Worm (Caenorhabditis elegans): ENCODE data around the gene C08E8.1.

C08E8.1 gene

DNA sequence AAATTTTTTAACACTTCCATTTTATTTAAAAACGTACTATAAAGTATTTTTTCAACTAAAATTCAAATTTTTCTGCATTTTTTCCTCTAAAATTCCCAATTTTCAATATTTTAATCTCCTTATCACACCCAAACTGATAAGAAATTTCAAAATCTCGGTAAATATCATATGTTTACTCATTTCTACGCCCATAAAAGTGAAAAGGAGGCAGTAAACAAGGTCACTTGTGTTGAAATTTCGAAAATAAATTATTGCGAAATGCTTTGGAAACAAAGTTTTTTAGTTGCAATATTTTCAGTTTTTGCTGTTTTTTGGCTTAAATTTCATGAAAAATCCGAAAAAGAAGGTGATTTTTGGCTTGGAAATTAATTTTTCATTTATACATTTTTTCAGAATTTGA, 9.3 kb upstream of the C08E8.1 start, which contains the start of gene C08E8.4:
TSS of gene C08E8.4 (plus strand) at position 268 of the 400 bp plus-strand sequence.
- no peak for TF ChIP-seq unc-3 (GFP tag; conservative IDR thresholded peaks at IDR 0.05)
- no peak for TF ChIP-seq unc-3 (tag; optimal IDR thresholded peaks at IDR 0.05)
- no peak for TF ChIP-seq ceh-14 (tag; optimal IDR thresholded peaks at IDR 0.05)
- no peak for TF ChIP-seq ceh-30 (tag; optimal IDR thresholded peaks at IDR 0.05)
- TF ChIP-seq fkh-6 (tag; optimal IDR thresholded peaks at IDR 0.05): no peak
- TF ChIP-seq lin-11 (tag; optimal IDR thresholded peaks at IDR 0.05): no peak
- TF ChIP-seq K09A11.1 (tag; optimal IDR thresholded peaks at IDR 0.05; ENCODE audit: insufficient read depth): no peak
- no peak for TF ChIP-seq ceh-45 (GFP tag; IDR thresholded peaks at IDR 0.05)

DNA sequence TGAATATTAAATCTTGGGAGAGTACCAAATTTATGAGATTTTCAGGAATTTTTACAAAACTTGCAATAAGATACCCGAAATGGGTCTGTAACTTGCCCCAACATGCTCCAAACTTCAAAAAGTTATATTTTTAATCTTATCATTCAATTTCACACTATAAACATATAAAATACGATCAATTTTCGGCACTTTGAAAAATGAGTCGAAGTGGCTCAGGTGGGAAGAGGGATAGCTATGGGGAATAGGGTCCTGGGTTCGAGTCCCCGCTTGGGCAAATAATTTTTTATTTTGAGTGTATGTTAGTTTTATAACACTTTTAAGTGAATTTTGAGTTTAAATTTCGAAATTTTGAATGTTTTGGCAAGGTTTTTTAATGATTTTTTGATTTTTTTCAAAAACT, 8.7 kb upstream of the C08E8.1 start:
- no peak for TF ChIP-seq unc-42 (tag; optimal IDR thresholded peaks at IDR 0.05)
- TF ChIP-seq gmeb-2 (tag; optimal IDR thresholded peaks at IDR 0.05): no peak
- no peak for TF ChIP-seq nhr-232 (tag; optimal IDR thresholded peaks at IDR 0.05)
- TF ChIP-seq ceh-6 (GFP tag; optimal IDR thresholded peaks at IDR 0.05): no peak
- no peak for TF ChIP-seq fkh-6 (tag; optimal IDR thresholded peaks at IDR 0.05)
- no peak for TF ChIP-seq hlh-30 (tag; optimal IDR thresholded peaks at IDR 0.05; ENCODE audit: insufficient read depth)
- no peak for TF ChIP-seq ztf-16 (tag; optimal IDR thresholded peaks at IDR 0.05)
- no peak for TF ChIP-seq sox-2 (GFP tag; IDR thresholded peaks at IDR 0.05)
- no peak for TF ChIP-seq ceh-24 (tag; optimal IDR thresholded peaks at IDR 0.05)
- TF ChIP-seq ceh-34 (tag; optimal IDR thresholded peaks at IDR 0.05): no peak
- no peak for TF ChIP-seq F13H6.1 (tag; optimal IDR thresholded peaks at IDR 0.05)
- TF ChIP-seq pha-2 (tag; optimal IDR thresholded peaks at IDR 0.05): no peak
- no peak for TF ChIP-seq syd-9 (tag; optimal IDR thresholded peaks at IDR 0.05)
- TF ChIP-seq hlh-6 (tag; optimal IDR thresholded peaks at IDR 0.05): no peak
- TF ChIP-seq ceh-19 (GFP tag; optimal IDR thresholded peaks at IDR 0.05): no peak
- TF ChIP-seq ceh-18 (tag; optimal IDR thresholded peaks at IDR 0.05): no peak

DNA sequence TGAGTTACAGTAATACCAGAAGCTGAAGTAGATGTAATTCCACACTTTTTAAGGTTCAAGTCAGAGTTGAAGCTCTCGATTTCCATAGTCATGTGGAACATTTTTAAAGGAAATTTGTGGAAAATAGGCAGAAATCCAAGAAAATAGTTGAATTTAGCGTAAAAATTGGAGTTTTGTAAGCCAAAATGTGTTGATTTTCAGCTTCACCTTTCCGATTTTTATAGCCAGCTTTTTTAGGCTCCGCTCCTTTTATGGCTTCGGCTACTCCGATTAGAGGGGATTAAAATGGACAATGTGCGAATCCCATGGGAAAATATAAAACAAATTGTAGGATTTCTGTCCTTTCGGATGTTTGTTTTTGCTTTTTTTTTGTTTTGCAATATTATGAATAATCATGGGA, 6.0 kb upstream of the C08E8.1 start, which contains the start of gene C08E8.6:
TSS of gene C08E8.6 (minus strand) at position 101 of the 400 bp plus-strand sequence.
- TF ChIP-seq hlh-13 (GFP tag; optimal IDR thresholded peaks at IDR 0.05) (no peak), fax-1 (tag; optimal IDR thresholded peaks at IDR 0.05) (no peak), ceh-22 (tag; optimal IDR thresholded peaks at IDR 0.05) (no peak), sdc-2 (tag; optimal IDR thresholded peaks at IDR 0.05) (no peak), dve-1 (tag; optimal IDR thresholded peaks at IDR 0.05) (no peak), pha-4 (tag; optimal IDR thresholded peaks at IDR 0.05) (no peak), ceh-2 (tag; optimal IDR thresholded peaks at IDR 0.05) (no peak), F13H6.1 (tag; optimal IDR thresholded peaks at IDR 0.05) (no peak), ahr-1 (tag; optimal IDR thresholded peaks at IDR 0.05) (no peak), dmd-4 (tag; optimal IDR thresholded peaks at IDR 0.05; ENCODE audit: borderline replicate concordance) (no peak), lin-11 (tag; optimal IDR thresholded peaks at IDR 0.05) (no peak), ceh-9 (tag; optimal IDR thresholded peaks at IDR 0.05) (no peak)

DNA sequence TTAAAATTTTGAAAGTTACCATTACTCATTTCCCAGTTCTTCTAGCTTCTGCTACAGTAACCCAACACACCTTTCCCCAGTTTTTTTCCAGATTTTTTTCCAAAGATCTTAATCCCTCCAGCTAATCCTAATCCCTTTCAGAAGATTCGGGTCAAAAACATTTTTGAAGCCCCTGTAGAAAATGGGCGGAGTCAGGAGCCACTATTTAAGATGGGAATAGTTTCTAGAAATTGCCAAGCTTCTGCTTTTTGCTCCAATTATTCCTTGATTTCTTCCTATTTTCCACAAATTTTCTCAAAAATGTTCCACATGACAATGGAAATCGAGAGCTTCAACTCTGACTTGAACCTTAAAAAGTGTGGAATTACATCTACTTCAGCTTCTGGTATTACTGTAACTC, 2.3 kb upstream of the C08E8.1 start, which contains the start of gene C08E8.9:
TSS of gene C08E8.9 (plus strand) at position 301 of the 400 bp plus-strand sequence.
- TF ChIP-seq ceh-24 (tag; optimal IDR thresholded peaks at IDR 0.05) (no peak), tbx-2 (tag; optimal IDR thresholded peaks at IDR 0.05) (no peak), nhr-11 (tag; optimal IDR thresholded peaks at IDR 0.05) (no peak), F13H6.1 (tag; optimal IDR thresholded peaks at IDR 0.05) (no peak), fkh-6 (tag; optimal IDR thresholded peaks at IDR 0.05) (no peak), unc-86 (tag; optimal IDR thresholded peaks at IDR 0.05) (no peak), ceh-34 (tag; optimal IDR thresholded peaks at IDR 0.05) (no peak), C08G9.2 (tag; optimal IDR thresholded peaks at IDR 0.05) (no peak), ceh-19 (GFP tag; optimal IDR thresholded peaks at IDR 0.05) (no peak), hlh-8 (tag; optimal IDR thresholded peaks at IDR 0.05) (no peak), pat-9 (tag; optimal IDR thresholded peaks at IDR 0.05) (no peak), ttx-3 (tag; optimal IDR thresholded peaks at IDR 0.05) (no peak), ceh-9 (tag; optimal IDR thresholded peaks at IDR 0.05) (no peak), syd-9 (tag; optimal IDR thresholded peaks at IDR 0.05) (no peak), unc-42 (tag; optimal IDR thresholded peaks at IDR 0.05) (no peak), elt-2 (tag; optimal IDR thresholded peaks at IDR 0.05) (no peak), K09A11.1 (tag; optimal IDR thresholded peaks at IDR 0.05; ENCODE audit: insufficient read depth) (no peak), npax-4 (tag; optimal IDR thresholded peaks at IDR 0.05) (no peak), nhr-232 (tag; optimal IDR thresholded peaks at IDR 0.05) (no peak)

Measured in whole organism, late embryonic.